Worm (Caenorhabditis elegans) whole organism, late embryonic: ENCODE results near the gene nlp-22.

Experiments
- C08G9.2 ChIP-seq: sonication (generic microtip); optimal IDR thresholded peaks from 2 replicates; lab custom pipeline; 2016; ENCODE audit warnings: mild to moderate bottlenecking, missing genetic modification characterization, moderate library complexity, missing compliant biosample characterization
- C38D4.7 ChIP-seq: fragments of 200-800 bp; sonication (Bioruptor generic); optimal IDR thresholded peaks from 2 replicates; lab custom pipeline; 2018; ENCODE audit warnings: mild to moderate bottlenecking, missing genetic modification characterization, moderate library complexity, missing compliant biosample characterization
- K02D7.2 ChIP-seq: sonication (generic microtip); optimal IDR thresholded peaks from 2 replicates; lab custom pipeline; 2017; ENCODE audit warnings: mild to moderate bottlenecking, missing genetic modification characterization, missing compliant biosample characterization
- Y22D7AL.16 ChIP-seq: sonication (generic microtip); optimal IDR thresholded peaks from 2 replicates; lab custom pipeline; 2016; ENCODE audit warnings: missing genetic modification characterization, missing compliant biosample characterization
- ahr-1 ChIP-seq: sonication (generic microtip); optimal IDR thresholded peaks from 2 replicates; lab custom pipeline; 2016; ENCODE audit warnings: missing genetic modification characterization, missing compliant biosample characterization
- ceh-14 ChIP-seq: sonication (generic microtip); optimal IDR thresholded peaks from 2 replicates; lab custom pipeline; 2016; ENCODE audit warnings: missing genotype, missing genetic modification characterization, missing compliant biosample characterization
- ceh-2 ChIP-seq: sonication (generic microtip); optimal IDR thresholded peaks from 2 replicates; lab custom pipeline; 2016; ENCODE audit warnings: missing genotype, missing genetic modification characterization, missing compliant biosample characterization
- ceh-22 ChIP-seq: sonication (generic microtip); optimal IDR thresholded peaks from 2 replicates; lab custom pipeline; 2017; ENCODE audit warnings: missing biosample characterization, missing genetic modification characterization
- ceh-24 ChIP-seq: sonication (generic microtip); optimal IDR thresholded peaks from 2 replicates; lab custom pipeline; 2016; ENCODE audit warnings: mild to moderate bottlenecking, missing genetic modification characterization, missing compliant biosample characterization
- ceh-31 ChIP-seq: sonication (generic microtip); optimal IDR thresholded peaks from 2 replicates; lab custom pipeline; 2016; ENCODE audit warnings: missing genetic modification characterization, missing compliant biosample characterization
- ceh-34 ChIP-seq: sonication (generic microtip); optimal IDR thresholded peaks from 2 replicates; lab custom pipeline; 2016; ENCODE audit warnings: mild to moderate bottlenecking, missing genetic modification characterization, missing compliant biosample characterization
- ceh-6 ChIP-seq: fragments of 200-800 bp; sonication (Bioruptor generic); optimal IDR thresholded peaks from 2 replicates; lab custom pipeline; 2018; ENCODE audit warnings: mild to moderate bottlenecking, missing genetic modification characterization, missing compliant biosample characterization
- dmd-4 ChIP-seq: sonication (generic microtip); optimal IDR thresholded peaks from 2 replicates; lab custom pipeline; 2016; ENCODE audit warnings: borderline replicate concordance, missing genetic modification characterization, missing compliant biosample characterization
- dve-1 ChIP-seq: sonication (generic microtip); optimal IDR thresholded peaks from 2 replicates; lab custom pipeline; 2017; ENCODE audit warnings: antibody characterized with exemption, mild to moderate bottlenecking, missing genetic modification characterization, missing compliant biosample characterization
- eyg-1 ChIP-seq: sonication (generic microtip); optimal IDR thresholded peaks from 2 replicates; lab custom pipeline; 2016; ENCODE audit warnings: missing genotype, missing genetic modification characterization, missing compliant biosample characterization
- fkh-6 ChIP-seq: sonication (generic microtip); optimal IDR thresholded peaks from 2 replicates; lab custom pipeline; 2016; ENCODE audit warnings: missing genetic modification characterization, missing compliant biosample characterization
- gmeb-2 ChIP-seq: sonication (generic microtip); optimal IDR thresholded peaks from 2 replicates; lab custom pipeline; 2016; ENCODE audit warnings: missing genetic modification characterization, inconsistent platforms, missing compliant biosample characterization
- hlh-15 ChIP-seq: sonication (generic microtip); optimal IDR thresholded peaks from 2 replicates; lab custom pipeline; 2016; ENCODE audit warnings: missing genetic modification characterization, missing compliant biosample characterization
- hlh-6 ChIP-seq: sonication (generic microtip); optimal IDR thresholded peaks from 2 replicates; lab custom pipeline; 2016; ENCODE audit warnings: missing genotype, missing genetic modification characterization, missing compliant biosample characterization
- lim-6 ChIP-seq: sonication (generic microtip); optimal IDR thresholded peaks from 2 replicates; lab custom pipeline; 2016; ENCODE audit warnings: missing genetic modification characterization, missing compliant biosample characterization
- lin-11 ChIP-seq: fragments of 200-800 bp; sonication (Bioruptor generic); optimal IDR thresholded peaks from 2 replicates; lab custom pipeline; 2018; ENCODE audit warnings: mild to moderate bottlenecking, missing genetic modification characterization, missing compliant biosample characterization
- nfya-1 ChIP-seq: sonication (generic microtip); optimal IDR thresholded peaks from 2 replicates; lab custom pipeline; 2017; ENCODE audit warnings: missing genetic modification characterization, mild to moderate bottlenecking, missing compliant biosample characterization, antibody characterized with exemption, moderate library complexity
- nhr-11 ChIP-seq: fragments of 150-350 bp; optimal IDR thresholded peaks from 2 replicates; lab custom pipeline; 2014; ENCODE audit warnings: missing biosample characterization, missing genetic modification characterization
- npax-4 ChIP-seq: sonication (generic microtip); optimal IDR thresholded peaks from 2 replicates; lab custom pipeline; 2016; ENCODE audit warnings: missing genetic modification characterization, missing compliant biosample characterization
- pat-9 ChIP-seq: fragments of 200-800 bp; sonication (Bioruptor generic); optimal IDR thresholded peaks from 2 replicates; lab custom pipeline; 2018; ENCODE audit warnings: mild to moderate bottlenecking, missing genetic modification characterization, moderate library complexity, missing compliant biosample characterization
- pax-1 ChIP-seq: fragments of 150-350 bp; optimal IDR thresholded peaks from 2 replicates; lab custom pipeline; 2014; ENCODE audit warnings: missing biosample characterization, missing genetic modification characterization
- pqm-1 ChIP-seq: sonication (generic microtip); optimal IDR thresholded peaks from 2 replicates; lab custom pipeline; 2016; ENCODE audit warnings: missing genetic modification characterization, missing compliant biosample characterization
- pros-1 ChIP-seq: fragments of 150-350 bp; optimal IDR thresholded peaks from 2 replicates; lab custom pipeline; 2014; ENCODE audit warnings: missing biosample characterization, missing genetic modification reagents, missing genetic modification characterization
- ref-2 ChIP-seq: sonication (generic microtip); optimal IDR thresholded peaks from 2 replicates; lab custom pipeline; 2016; ENCODE audit warnings: missing genetic modification characterization, missing compliant biosample characterization
- rnt-1 ChIP-seq: sonication (generic microtip); optimal IDR thresholded peaks from 2 replicates; lab custom pipeline; 2016; ENCODE audit warnings: missing genetic modification characterization, missing compliant biosample characterization
- sox-2 ChIP-seq: fragments of 200-800 bp; sonication (Bioruptor generic); IDR thresholded peaks from 2 replicates; pipeline ENCODE4 v1.3.6; 2022; ENCODE audit warnings: missing genetic modification reagents, missing genetic modification characterization, missing compliant biosample characterization
- syd-9 ChIP-seq: sonication (generic microtip); optimal IDR thresholded peaks from 2 replicates; lab custom pipeline; 2016; ENCODE audit warnings: mild to moderate bottlenecking, missing genetic modification characterization, moderate library complexity, missing compliant biosample characterization
- ttx-3 ChIP-seq: sonication (generic microtip); optimal IDR thresholded peaks from 2 replicates; lab custom pipeline; 2016; ENCODE audit warnings: missing genetic modification reagents, missing genetic modification characterization, missing compliant biosample characterization
- unc-42 ChIP-seq: sonication (generic microtip); optimal IDR thresholded peaks from 2 replicates; lab custom pipeline; 2016; ENCODE audit warnings: missing genotype, missing genetic modification characterization, missing compliant biosample characterization
- unc-55 ChIP-seq: sonication (generic microtip); optimal IDR thresholded peaks from 2 replicates; lab custom pipeline; 2017; ENCODE audit warnings: missing biosample characterization, missing genetic modification reagents, missing genetic modification characterization
- ztf-16 ChIP-seq: sonication (generic microtip); optimal IDR thresholded peaks from 2 replicates; lab custom pipeline; 2017; ENCODE audit warnings: missing genetic modification characterization, missing compliant biosample characterization

nlp-22 gene

ce11 chrX:2303253-2303652 lies 38.6 kb downstream of the nlp-22 start:
- TF ChIP-seq rnt-1 (tag; lab: Kevin White, UChicago) (no peak), hlh-6 (no peak), ttx-3 (tag; lab: Kevin White, UChicago) (no peak), nhr-11 (tag; lab: Kevin White, UChicago) (no peak), pax-1 (tag; lab: Kevin White, UChicago) (no peak), unc-55 (GFP tag; lab: Kevin White, UChicago) (no peak), dmd-4 (tag; lab: Kevin White, UChicago) (no peak), ref-2 (tag; lab: Kevin White, UChicago) (no peak), K02D7.2 (tag; lab: Kevin White, UChicago) (no peak), C38D4.7 (GFP tag; lab: Kevin White, UChicago) (no peak), ceh-24 (tag; lab: Kevin White, UChicago) (no peak), fkh-6 (tag; lab: Kevin White, UChicago) (no peak), ceh-14 (no peak), syd-9 (no peak), ceh-6 (no peak), hlh-15 (tag; lab: Kevin White, UChicago) (no peak), pqm-1 (tag; lab: Kevin White, UChicago) (no peak), gmeb-2 (no peak), Y22D7AL.16 (tag; lab: Kevin White, UChicago) (no peak), sox-2 (GFP tag; lab: Robert Waterston, UW) (no peak)

- TF ChIP-seq pros-1 (tag; lab: Kevin White, UChicago) (no peak), ztf-16 (tag; lab: Kevin White, UChicago) (no peak), C08G9.2 (tag; lab: Kevin White, UChicago) (no peak), ceh-6 (no peak), ahr-1 (no peak), unc-55 (GFP tag; lab: Kevin White, UChicago) (no peak), ceh-31 (tag; lab: Kevin White, UChicago) (no peak), lim-6 (tag; lab: Kevin White, UChicago) (no peak), ttx-3 (tag; lab: Kevin White, UChicago) (no peak), nfya-1 (tag; lab: Kevin White, UChicago) (no peak), lin-11 (tag; lab: Kevin White, UChicago) (no peak), npax-4 (no peak), ref-2 (tag; lab: Kevin White, UChicago) (no peak), pat-9 (tag; lab: Kevin White, UChicago) (no peak), nhr-11 (tag; lab: Kevin White, UChicago) (no peak), dmd-4 (tag; lab: Kevin White, UChicago) (no peak), ceh-22 (tag; lab: Kevin White, UChicago) (no peak), gmeb-2 (no peak), ceh-2 (no peak), rnt-1 (tag; lab: Kevin White, UChicago) (no peak)
Observed at ce11 chrX:2302782-2303181, 39.1 kb downstream of the nlp-22 start, which contains the start of gene hum-6. Gene hum-6 (plus strand): TSS chrX:2303082.

ce11 chrX:2301821-2302220 lies 40.1 kb downstream of the nlp-22 start:
- TF ChIP-seq ceh-31 (tag; lab: Kevin White, UChicago): no peak
- TF ChIP-seq ahr-1: no peak
- TF ChIP-seq dve-1 (tag; lab: Kevin White, UChicago): no peak
- no peak for TF ChIP-seq ceh-34 (tag; lab: Kevin White, UChicago)
- no peak for TF ChIP-seq hlh-15 (tag; lab: Kevin White, UChicago)
- TF ChIP-seq unc-42 (tag; lab: Kevin White, UChicago): no peak
- no peak for TF ChIP-seq eyg-1 (tag; lab: Kevin White, UChicago)
- TF ChIP-seq ceh-24 (tag; lab: Kevin White, UChicago): no peak
- TF ChIP-seq lim-6 (tag; lab: Kevin White, UChicago): no peak
- TF ChIP-seq dmd-4 (tag; lab: Kevin White, UChicago): no peak
